Comparison of ENCODE assay signal across 1 fruit fly cellular context in the genomic region with DNA sequence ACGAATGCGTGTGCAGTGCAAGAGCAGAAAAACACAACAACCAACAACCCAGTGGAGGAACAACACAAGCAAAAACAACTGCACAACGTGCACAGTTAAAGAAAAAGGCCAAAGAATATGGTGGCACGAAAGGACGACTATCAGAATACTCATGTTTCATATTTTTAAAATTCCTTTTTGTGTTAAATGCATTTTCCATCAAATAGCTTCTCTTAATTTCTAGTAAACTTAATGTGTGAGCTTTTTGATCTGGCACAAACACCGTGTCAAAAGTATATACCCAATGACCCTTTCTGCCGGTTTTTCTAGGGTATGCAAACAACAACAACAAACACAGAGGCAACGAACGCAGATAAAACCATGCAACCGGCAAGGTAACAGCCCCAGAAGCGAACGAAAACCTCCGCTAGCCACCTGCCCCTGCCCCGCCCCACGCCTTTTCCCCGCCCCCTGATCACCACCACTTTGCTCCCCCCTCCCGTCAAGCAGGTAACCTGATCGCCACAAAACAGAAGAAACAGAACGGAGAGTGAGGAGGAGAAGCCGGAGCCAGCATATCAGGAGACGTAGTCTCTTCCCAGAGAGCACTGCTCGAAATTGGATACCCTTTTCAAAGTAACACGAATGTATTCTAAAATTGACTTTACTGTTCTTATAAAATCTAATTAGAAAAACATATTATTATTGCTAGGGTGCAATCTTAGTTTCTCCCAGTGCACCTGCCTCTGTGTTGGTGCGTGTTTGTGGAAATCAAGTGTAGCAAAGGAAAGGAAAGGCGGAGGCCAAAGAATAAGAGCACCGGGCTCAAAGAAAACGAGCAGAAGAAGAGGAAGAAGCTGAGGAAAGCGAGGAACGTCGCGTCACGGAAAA.
TF ChIP-seq lines count a peak whose summit lies in the region.

No protein-coding gene starts in this region.

TF ChIP-seq in whole organism, embryonic, 481 proteins besides CTCF, POLR2A, EP300 and RAD21 (continued from another document and continues in another):
- TF ChIP-seq CG8924 (tag; optimal IDR thresholded peaks at IDR 0.05; lab: Kevin White, UChicago) (peak; percentile 94), Hsf (GFP tag; optimal IDR thresholded peaks at IDR 0.05; lab: Kevin White, UChicago) (peak; percentile 93), Hey (tag; optimal IDR thresholded peaks at IDR 0.05; lab: Kevin White, UChicago) (no peak), zfh2 (GFP tag; optimal IDR thresholded peaks at IDR 0.05; lab: Kevin White, UChicago) (no peak), Xbp1 (GFP tag; optimal IDR thresholded peaks at IDR 0.05; lab: Kevin White, UChicago) (peak; percentile 92), aop (GFP tag; IDR thresholded peaks at IDR 0.05; lab: Robert Waterston, UW) (peak; percentile 88), CG14014 (GFP tag; IDR thresholded peaks at IDR 0.05; lab: Robert Waterston, UW) (peak; percentile 49), CG32767 (GFP tag; IDR thresholded peaks at IDR 0.05; lab: Robert Waterston, UW) (peak; percentile 83), shn (GFP tag; optimal IDR thresholded peaks at IDR 0.05; lab: Kevin White, UChicago) (peak; percentile 85), CG3065 (GFP tag; optimal IDR thresholded peaks at IDR 0.05; lab: Kevin White, UChicago) (peak; percentile 89), CG2889 (GFP tag; IDR thresholded peaks at IDR 0.05; lab: Robert Waterston, UW) (peak; percentile 66), E2f1 (GFP tag; IDR thresholded peaks at IDR 0.05; lab: Robert Waterston, UW) (peak; percentile 89), so (GFP tag; IDR thresholded peaks at IDR 0.05; lab: Robert Waterston, UW) (peak; percentile 51; the same call in 2 of the 3 replicates), Lhr (GFP tag; optimal IDR thresholded peaks at IDR 0.05; lab: Kevin White, UChicago) (peak; percentile 85), CG1233 (GFP tag; optimal IDR thresholded peaks at IDR 0.05; lab: Kevin White, UChicago) (peak; percentile 58), CG18011 (GFP tag; optimal IDR thresholded peaks at IDR 0.05; lab: Kevin White, UChicago) (peak; percentile 46), CG10979 (tag; optimal IDR thresholded peaks at IDR 0.05; lab: Kevin White, UChicago) (peak; percentile 96), pan (optimal IDR thresholded peaks at IDR 0.05; lab: Kevin White, UChicago) (peak in 1 of 2 experiments; percentile 68), pan (GFP tag; optimal IDR thresholded peaks at IDR 0.05 in 1 of 2, IDR thresholded peaks at IDR 0.05 in 1 of 2) (peak; percentile 71 to 80), kni (GFP tag; optimal IDR thresholded peaks at IDR 0.05; lab: Kevin White, UChicago) (peak; percentile 98), jigr1 (GFP tag; IDR thresholded peaks at IDR 0.05; lab: Robert Waterston, UW) (peak; percentile 85), gfzf (GFP tag; optimal IDR thresholded peaks at IDR 0.05; lab: Kevin White, UChicago) (peak; percentile 7), CG4404 (GFP tag; IDR thresholded peaks at IDR 0.05; lab: Robert Waterston, UW) (peak; percentile 95), CG3407 (GFP tag; optimal IDR thresholded peaks at IDR 0.05; lab: Kevin White, UChicago) (peak; percentile 82), CG9817 (tag; optimal IDR thresholded peaks at IDR 0.05; lab: Kevin White, UChicago) (peak; percentile 22), CG11696 (GFP tag; IDR thresholded peaks at IDR 0.05; lab: Robert Waterston, UW) (peak; percentile 5), CG6765 (GFP tag; optimal IDR thresholded peaks at IDR 0.05; lab: Kevin White, UChicago) (no peak), CG1529 (GFP tag; optimal IDR thresholded peaks at IDR 0.05; lab: Kevin White, UChicago) (peak; percentile 95), ase (GFP tag; IDR thresholded peaks at IDR 0.05; lab: Robert Waterston, UW) (peak; percentile 84), Usf (GFP tag; optimal IDR thresholded peaks at IDR 0.05; lab: Kevin White, UChicago) (peak; percentile 88), CG2712 (tag; optimal IDR thresholded peaks at IDR 0.05; lab: Kevin White, UChicago) (peak; percentile 93), CG8388 (GFP tag; optimal IDR thresholded peaks at IDR 0.05; lab: Kevin White, UChicago) (peak; percentile 91), slbo (GFP tag; IDR thresholded peaks at IDR 0.05; lab: Robert Waterston, UW) (peak; percentile 46), Dfd (GFP tag; optimal IDR thresholded peaks at IDR 0.05; lab: Kevin White, UChicago) (no peak), Atf3 (GFP tag; optimal IDR thresholded peaks at IDR 0.05; lab: Kevin White, UChicago) (peak; percentile 94), dmrt11E (tag; optimal IDR thresholded peaks at IDR 0.05; lab: Kevin White, UChicago) (peak; percentile 98), CG4360 (GFP tag; IDR thresholded peaks at IDR 0.05; lab: Robert Waterston, UW) (peak; percentile 95), wdn (GFP tag; IDR thresholded peaks at IDR 0.05; lab: Robert Waterston, UW) (peak; percentile 43; the same call in 1 of the 2 replicates), h (optimal IDR thresholded peaks at IDR 0.05; lab: Kevin White, UChicago) (no peak), Asciz (GFP tag; optimal IDR thresholded peaks at IDR 0.05; lab: Kevin White, UChicago) (peak; percentile 80), tup (GFP tag; optimal IDR thresholded peaks at IDR 0.05; lab: Kevin White, UChicago) (peak; percentile 81), CG10462 (GFP tag; optimal IDR thresholded peaks at IDR 0.05; lab: Kevin White, UChicago) (peak; percentile 93), CG15479 (GFP tag; optimal IDR thresholded peaks at IDR 0.05; lab: Kevin White, UChicago) (peak; percentile 22), klu (GFP tag; IDR thresholded peaks at IDR 0.05; lab: Robert Waterston, UW) (peak; percentile 57; the same call in 1 of the 2 replicates), Spps (tag; optimal IDR thresholded peaks at IDR 0.05; lab: Kevin White, UChicago) (peak; percentile 78), unpg (GFP tag; optimal IDR thresholded peaks at IDR 0.05; lab: Kevin White, UChicago) (peak; percentile 91), CG12071 (GFP tag; optimal IDR thresholded peaks at IDR 0.05; lab: Kevin White, UChicago) (peak; percentile 37), ranshi (GFP tag; IDR thresholded peaks at IDR 0.05; lab: Robert Waterston, UW) (peak; percentile 91), ewg (GFP tag; optimal IDR thresholded peaks at IDR 0.05; lab: Kevin White, UChicago) (peak; percentile 92), CG34224 (GFP tag; IDR thresholded peaks at IDR 0.05; lab: Robert Waterston, UW; ENCODE audit: partially characterized antibody) (no peak), abd-A (tag; optimal IDR thresholded peaks at IDR 0.05; lab: Kevin White, UChicago) (no peak), MESR4 (GFP tag; optimal IDR thresholded peaks at IDR 0.05; lab: Kevin White, UChicago) (peak; percentile 38), CG10543 (GFP tag; optimal IDR thresholded peaks at IDR 0.05; lab: Kevin White, UChicago) (no peak), Poxn (GFP tag; IDR thresholded peaks at IDR 0.05; lab: Robert Waterston, UW) (no peak), Dbx (GFP tag; IDR thresholded peaks at IDR 0.05; lab: Robert Waterston, UW) (no peak), bigmax (GFP tag; optimal IDR thresholded peaks at IDR 0.05; lab: Kevin White, UChicago) (no peak), grau (tag; optimal IDR thresholded peaks at IDR 0.05; lab: Kevin White, UChicago) (peak; percentile 87), seq (GFP tag; IDR thresholded peaks at IDR 0.05; lab: Robert Waterston, UW) (peak; percentile 82), dysf (GFP tag; IDR thresholded peaks at IDR 0.05; lab: Robert Waterston, UW) (peak; percentile 80), fd102C (GFP tag; optimal IDR thresholded peaks at IDR 0.05; lab: Kevin White, UChicago) (peak; percentile 91), CG9437 (GFP tag; optimal IDR thresholded peaks at IDR 0.05; lab: Kevin White, UChicago) (peak; percentile 87), CG1647 (GFP tag; optimal IDR thresholded peaks at IDR 0.05; lab: Kevin White, UChicago) (peak; percentile 80), CG13424 (tag; optimal IDR thresholded peaks at IDR 0.05; lab: Kevin White, UChicago) (peak; percentile 84), Elba2 (GFP tag; optimal IDR thresholded peaks at IDR 0.05; lab: Kevin White, UChicago) (peak; percentile 86), CG42726 (GFP tag; IDR thresholded peaks at IDR 0.05; lab: Robert Waterston, UW; ENCODE audit: partially characterized antibody) (no peak), Gug (GFP tag; IDR thresholded peaks at IDR 0.05; lab: Robert Waterston, UW) (peak; percentile 91), pum (GFP tag; optimal IDR thresholded peaks at IDR 0.05; lab: Kevin White, UChicago) (peak; percentile 87), Sry-δ (GFP tag; optimal IDR thresholded peaks at IDR 0.05; lab: Kevin White, UChicago) (peak; percentile 56), Blimp-1 (GFP tag; optimal IDR thresholded peaks at IDR 0.05; lab: Kevin White, UChicago) (peak; percentile 88), mld (GFP tag; IDR thresholded peaks at IDR 0.05; lab: Robert Waterston, UW; ENCODE audit: partially characterized antibody) (no peak), Dip3 (GFP tag; optimal IDR thresholded peaks at IDR 0.05; lab: Kevin White, UChicago) (no peak), bbx (GFP tag; IDR thresholded peaks at IDR 0.05; lab: Robert Waterston, UW; ENCODE audit: partially characterized antibody) (no peak; the same call in 1 of the 2 replicates), slp2 (GFP tag; optimal IDR thresholded peaks at IDR 0.05; lab: Kevin White, UChicago) (peak; percentile 93), pita (GFP tag; optimal IDR thresholded peaks at IDR 0.05; lab: Kevin White, UChicago) (no peak), CG4617 (GFP tag; optimal IDR thresholded peaks at IDR 0.05; lab: Kevin White, UChicago; ENCODE audit: borderline replicate concordance) (peak; percentile 88), Sin3A (optimal IDR thresholded peaks at IDR 0.05; lab: Kevin White, UChicago) (no peak), CG16815 (GFP tag; optimal IDR thresholded peaks at IDR 0.05; lab: Kevin White, UChicago) (peak; percentile 93), al (GFP tag; IDR thresholded peaks at IDR 0.05; lab: Robert Waterston, UW) (no peak), CG10366 (GFP tag; IDR thresholded peaks at IDR 0.05; lab: Robert Waterston, UW) (peak; percentile 83), CG10147 (GFP tag; optimal IDR thresholded peaks at IDR 0.05; lab: Kevin White, UChicago) (peak; percentile 53), ham (GFP tag; IDR thresholded peaks at IDR 0.05; lab: Robert Waterston, UW) (no peak), lola (GFP tag; optimal IDR thresholded peaks at IDR 0.05; lab: Kevin White, UChicago) (peak in 1 of 3 experiments; percentile 98), CG13287 (GFP tag; IDR thresholded peaks at IDR 0.05; lab: Robert Waterston, UW; ENCODE audit: partially characterized antibody) (no peak), HmgZ (tag; optimal IDR thresholded peaks at IDR 0.05; lab: Kevin White, UChicago) (peak; percentile 6), Hr78 (GFP tag; optimal IDR thresholded peaks at IDR 0.05; lab: Kevin White, UChicago) (peak in 1 of 2 experiments; percentile 84), chn (GFP tag; optimal IDR thresholded peaks at IDR 0.05; lab: Kevin White, UChicago) (peak; percentile 98), zen2 (GFP tag; IDR thresholded peaks at IDR 0.05; lab: Robert Waterston, UW; ENCODE audit: partially characterized antibody) (no peak), Doc2 (GFP tag; IDR thresholded peaks at IDR 0.05; lab: Robert Waterston, UW) (0 out of 2 replicates have a peak, but pooled peaks have one; percentile 40), CG11723 (GFP tag; optimal IDR thresholded peaks at IDR 0.05; lab: Kevin White, UChicago) (peak; percentile 77), lab (GFP tag; optimal IDR thresholded peaks at IDR 0.05; lab: Kevin White, UChicago) (peak; percentile 40), psq (GFP tag; optimal IDR thresholded peaks at IDR 0.05; lab: Kevin White, UChicago) (peak; percentile 84), CG7745 (tag; optimal IDR thresholded peaks at IDR 0.05; lab: Kevin White, UChicago) (peak; percentile 70), Oli (tag; optimal IDR thresholded peaks at IDR 0.05; lab: Kevin White, UChicago) (peak; percentile 94), CG2202 (tag; optimal IDR thresholded peaks at IDR 0.05; lab: Kevin White, UChicago) (peak; percentile 92), hb (GFP tag; IDR thresholded peaks at IDR 0.05; lab: Robert Waterston, UW; ENCODE audit: partially characterized antibody) (0 out of 3 replicates have a peak, but pooled peaks have one; percentile 38), tap (tag; optimal IDR thresholded peaks at IDR 0.05; lab: Kevin White, UChicago) (peak; percentile 71), Lim3 (GFP tag; IDR thresholded peaks at IDR 0.05; lab: Robert Waterston, UW) (0 out of 2 replicates have a peak, but pooled peaks have one; percentile 40), Eip74EF (GFP tag; optimal IDR thresholded peaks at IDR 0.05; lab: Kevin White, UChicago) (peak in 1 of 2 experiments; percentile 86), CG8478 (optimal IDR thresholded peaks at IDR 0.05; lab: Kevin White, UChicago) (no peak), HLHmδ (GFP tag; optimal IDR thresholded peaks at IDR 0.05; lab: Kevin White, UChicago) (no peak), ind (GFP tag; optimal IDR thresholded peaks at IDR 0.05; lab: Kevin White, UChicago) (peak; percentile 73), Bdp1 (GFP tag; optimal IDR thresholded peaks at IDR 0.05; lab: Kevin White, UChicago) (peak; percentile 64), wek (GFP tag; optimal IDR thresholded peaks at IDR 0.05; lab: Kevin White, UChicago) (peak; percentile 50), NC2β (GFP tag; optimal IDR thresholded peaks at IDR 0.05; lab: Kevin White, UChicago) (peak; percentile 94), CrebB (tag; optimal IDR thresholded peaks at IDR 0.05; lab: Kevin White, UChicago) (peak; percentile 77), pzg (GFP tag; optimal IDR thresholded peaks at IDR 0.05; lab: Kevin White, UChicago) (no peak), Sry-β (GFP tag; optimal IDR thresholded peaks at IDR 0.05; lab: Kevin White, UChicago) (peak; percentile 39), nmo (GFP tag; optimal IDR thresholded peaks at IDR 0.05; lab: Kevin White, UChicago) (peak; percentile 98), CG3163 (GFP tag; optimal IDR thresholded peaks at IDR 0.05; lab: Kevin White, UChicago) (peak; percentile 72), sens (GFP tag; lab: Kevin White, UChicago) (peak; percentile 99), CG11456 (GFP tag; IDR thresholded peaks at IDR 0.05; lab: Robert Waterston, UW) (peak; percentile 75), CG12942 (GFP tag; optimal IDR thresholded peaks at IDR 0.05; lab: Kevin White, UChicago) (peak; percentile 80), CoRest (tag; optimal IDR thresholded peaks at IDR 0.05; lab: Kevin White, UChicago) (peak; percentile 93), stc (GFP tag; IDR thresholded peaks at IDR 0.05; lab: Robert Waterston, UW) (peak; percentile 80), esg (GFP tag; conservative IDR thresholded peaks at IDR 0.05; lab: Robert Waterston, UW) (peak; percentile 88), otp (GFP tag; IDR thresholded peaks at IDR 0.05; lab: Robert Waterston, UW) (peak; percentile 98), CG2116 (GFP tag; optimal IDR thresholded peaks at IDR 0.05; lab: Kevin White, UChicago) (peak; percentile 71), tna (GFP tag; IDR thresholded peaks at IDR 0.05; lab: Robert Waterston, UW; ENCODE audit: partially characterized antibody) (no peak), CG4730 (GFP tag; IDR thresholded peaks at IDR 0.05; lab: Robert Waterston, UW) (peak; percentile 81)
